Worm (Caenorhabditis elegans) whole organism, young adult: Measurements from ENCODE around the gene aakg-2.
"Not testable (repeated sequence)": the region's sequence is repeated elsewhere in the genome, so short reads cannot be mapped to it uniquely, and the experiment has no call there.

Experiments used
- B0336.3 ChIP-seq: fragments of 200-800 bp; sonication (Bioruptor generic); IDR thresholded peaks from 2 replicates; pipeline ENCODE4 v1.3.6; 2022; ENCODE audit warnings: missing genetic modification characterization, missing compliant biosample characterization
- C06A6.2 ChIP-seq: fragments of 200-800 bp; sonication (Bioruptor generic); conservative IDR thresholded peaks from 2 replicates; pipeline ENCODE4 v1.3.6; 2022; ENCODE audit warnings: missing genetic modification characterization, missing compliant biosample characterization
- K11D2.4 ChIP-seq: fragments of 200-800 bp; sonication (Bioruptor generic); IDR thresholded peaks from 2 replicates; pipeline ENCODE4 v1.3.6; 2022; ENCODE audit warnings: missing genetic modification reagents, missing genetic modification characterization, missing compliant biosample characterization
- T26A5.8 ChIP-seq: sonication (generic microtip); optimal IDR thresholded peaks from 2 replicates; lab custom pipeline; 2016; ENCODE audit warnings: missing genetic modification characterization, missing compliant biosample characterization
- Y67H2A.10 ChIP-seq: fragments of 200-800 bp; sonication (Bioruptor generic); conservative IDR thresholded peaks from 2 replicates; pipeline ENCODE4 v1.3.6; 2022; ENCODE audit warnings: missing genetic modification reagents, missing genetic modification characterization, missing compliant biosample characterization
- Y79H2A.3 ChIP-seq: fragments of 200-800 bp; sonication (Bioruptor generic); conservative IDR thresholded peaks from 2 replicates; pipeline ENCODE4 v1.3.6; 2022; ENCODE audit warnings: missing genetic modification reagents, missing genetic modification characterization, missing compliant biosample characterization
- ZK185.1 ChIP-seq: sonication (generic microtip); optimal IDR thresholded peaks from 2 replicates; lab custom pipeline; 2016; ENCODE audit warnings: mild to moderate bottlenecking, missing genetic modification characterization, missing compliant biosample characterization; ENCODE audit not compliant: poor library complexity, severe bottlenecking
- aptf-2 ChIP-seq: fragments of 200-800 bp; sonication (Bioruptor generic); conservative IDR thresholded peaks from 2 replicates; pipeline ENCODE4 v1.3.6; 2022; ENCODE audit warnings: missing genetic modification reagents, missing genetic modification characterization, missing compliant biosample characterization
- attf-5 ChIP-seq: fragments of 200-800 bp; sonication (Bioruptor generic); optimal IDR thresholded peaks from 2 replicates; lab custom pipeline; 2018; ENCODE audit warnings: mild to moderate bottlenecking, missing genetic modification characterization, missing compliant biosample characterization
- attf-6 ChIP-seq: fragments of 200-800 bp; sonication (Bioruptor generic); IDR thresholded peaks from 2 replicates; pipeline ENCODE4 v1.3.6; 2022; ENCODE audit warnings: missing genetic modification reagents, missing genetic modification characterization, missing compliant biosample characterization
- cebp-1 ChIP-seq, 2 experiments: fragments of 200-800 bp in 1 of 2; sonication (Bioruptor generic) in 1 of 2; sonication (generic microtip) in 1 of 2; IDR thresholded peaks in 1 of 2; optimal IDR thresholded peaks in 1 of 2; 2 replicates each; pipeline versions ENCODE4 v1.3.6 to Lab custom; 2017 to 2022; ENCODE audit warnings: missing compliant biosample characterization in 2 of 2, missing genetic modification characterization in 2 of 2, mild to moderate bottlenecking in 1 of 2, missing genetic modification reagents in 1 of 2, moderate library complexity in 1 of 2
- ceh-27 ChIP-seq: fragments of 200-800 bp; sonication (Bioruptor generic); optimal IDR thresholded peaks from 2 replicates; lab custom pipeline; 2018; ENCODE audit warnings: mild to moderate bottlenecking, missing genetic modification characterization, moderate library complexity, missing compliant biosample characterization
- chd-7 ChIP-seq: sonication (generic microtip); optimal IDR thresholded peaks from 2 replicates; lab custom pipeline; 2016; ENCODE audit warnings: mild to moderate bottlenecking, missing genetic modification characterization, moderate library complexity, missing compliant biosample characterization
- dox-1 ChIP-seq: fragments of 200-800 bp; sonication (Bioruptor generic); IDR thresholded peaks from 2 replicates; pipeline ENCODE4 v1.3.6; 2022; ENCODE audit warnings: missing genetic modification reagents, missing genetic modification characterization, missing compliant biosample characterization
- egl-44 ChIP-seq: fragments of 200-800 bp; sonication (Bioruptor generic); IDR thresholded peaks from 2 replicates; pipeline ENCODE4 v1.3.6; 2022; ENCODE audit warnings: missing genetic modification reagents, missing genetic modification characterization, missing compliant biosample characterization
- egrh-3 ChIP-seq: fragments of 200-800 bp; sonication (Bioruptor generic); IDR thresholded peaks from 2 replicates; pipeline ENCODE4 v1.3.6; 2022; ENCODE audit warnings: missing genetic modification reagents, missing genetic modification characterization, missing compliant biosample characterization
- ekl-4 ChIP-seq: fragments of 200-800 bp; sonication (Bioruptor generic); IDR thresholded peaks from 2 replicates; pipeline ENCODE4 v1.3.6; 2022; ENCODE audit warnings: missing genetic modification reagents, missing genetic modification characterization, missing compliant biosample characterization
- fkh-3 ChIP-seq: sonication (generic microtip); optimal IDR thresholded peaks from 2 replicates; lab custom pipeline; 2016; ENCODE audit warnings: mild to moderate bottlenecking, missing genetic modification characterization, missing compliant biosample characterization
- hmg-1.2 ChIP-seq: fragments of 200-800 bp; sonication (Bioruptor generic); IDR thresholded peaks from 2 replicates; pipeline ENCODE4 v1.3.6; 2022; ENCODE audit warnings: missing genetic modification reagents, missing genetic modification characterization, missing compliant biosample characterization
- hmg-20 ChIP-seq: fragments of 200-800 bp; sonication (Bioruptor generic); IDR thresholded peaks from 2 replicates; pipeline ENCODE4 v1.3.6; 2022; ENCODE audit warnings: missing genetic modification reagents, missing genetic modification characterization, missing compliant biosample characterization
- let-526 ChIP-seq: fragments of 200-800 bp; sonication (Bioruptor generic); IDR thresholded peaks from 2 replicates; pipeline ENCODE4 v1.3.6; 2022; ENCODE audit warnings: missing genetic modification reagents, missing genetic modification characterization, missing compliant biosample characterization
- lin-26 ChIP-seq: fragments of 200-800 bp; sonication (Bioruptor generic); IDR thresholded peaks from 2 replicates; pipeline ENCODE4 v1.3.6; 2022; ENCODE audit warnings: missing genetic modification reagents, missing genetic modification characterization, missing compliant biosample characterization
- lin-40 ChIP-seq: sonication (generic microtip); optimal IDR thresholded peaks from 2 replicates; lab custom pipeline; 2016; ENCODE audit warnings: missing genetic modification characterization, mild to moderate bottlenecking, missing compliant biosample characterization, missing genotype, missing genetic modification reagents
- lir-1 ChIP-seq: fragments of 200-800 bp; sonication (Bioruptor generic); conservative IDR thresholded peaks from 2 replicates; pipeline ENCODE4 v1.3.6; 2022; ENCODE audit warnings: missing genetic modification reagents, missing genetic modification characterization, missing compliant biosample characterization
- madf-3 ChIP-seq: fragments of 200-800 bp; sonication (Bioruptor generic); IDR thresholded peaks from 2 replicates; pipeline ENCODE4 v1.3.6; 2022; ENCODE audit warnings: missing genetic modification reagents, missing genetic modification characterization, missing compliant biosample characterization
- mcd-1 ChIP-seq: fragments of 200-800 bp; sonication (Bioruptor generic); IDR thresholded peaks from 2 replicates; pipeline ENCODE4 v1.3.6; 2022; ENCODE audit warnings: missing genetic modification reagents, missing genetic modification characterization, missing compliant biosample characterization
- nfyb-1 ChIP-seq: fragments of 200-800 bp; sonication (Bioruptor generic); IDR thresholded peaks from 2 replicates; pipeline ENCODE4 v1.3.6; 2022; ENCODE audit warnings: missing genetic modification reagents, missing genetic modification characterization, missing compliant biosample characterization
- nhr-120 ChIP-seq: fragments of 200-800 bp; sonication (Bioruptor generic); IDR thresholded peaks from 2 replicates; pipeline ENCODE4 v1.3.6; 2022; ENCODE audit warnings: missing genetic modification characterization, missing compliant biosample characterization
- nhr-179 ChIP-seq: sonication (generic microtip); optimal IDR thresholded peaks from 2 replicates; lab custom pipeline; 2016; ENCODE audit warnings: mild to moderate bottlenecking, missing genetic modification characterization, missing compliant biosample characterization
- nhr-80 ChIP-seq: sonication (generic microtip); optimal IDR thresholded peaks from 2 replicates; lab custom pipeline; 2016; ENCODE audit warnings: missing genetic modification characterization, missing compliant biosample characterization
- pbrm-1 ChIP-seq: fragments of 200-800 bp; sonication (Bioruptor generic); IDR thresholded peaks from 2 replicates; pipeline ENCODE4 v1.3.6; 2022; ENCODE audit warnings: missing genetic modification reagents, missing genetic modification characterization, missing compliant biosample characterization
- rcor-1 ChIP-seq: fragments of 200-800 bp; sonication (Bioruptor generic); IDR thresholded peaks from 2 replicates; pipeline ENCODE4 v1.3.6; 2022; ENCODE audit warnings: missing genetic modification reagents, missing genetic modification characterization, missing compliant biosample characterization
- repo-1 ChIP-seq: sonication (generic microtip); optimal IDR thresholded peaks from 2 replicates; lab custom pipeline; 2017; ENCODE audit warnings: mild to moderate bottlenecking, missing genetic modification characterization, missing compliant biosample characterization
- somi-1 ChIP-seq: fragments of 200-800 bp; sonication (Bioruptor generic); optimal IDR thresholded peaks from 2 replicates; lab custom pipeline; 2018; ENCODE audit warnings: mild to moderate bottlenecking, missing genetic modification characterization, missing compliant biosample characterization
- tbp1 ChIP-seq: fragments of 200-800 bp; sonication (Bioruptor generic); optimal IDR thresholded peaks from 2 replicates; lab custom pipeline; 2018; ENCODE audit warnings: mild to moderate bottlenecking, missing genetic modification characterization, missing compliant biosample characterization
- zfh-2 ChIP-seq: fragments of 200-800 bp; sonication (Bioruptor generic); conservative IDR thresholded peaks from 2 replicates; pipeline ENCODE4 v1.3.6; 2022; ENCODE audit warnings: missing genetic modification reagents, missing genetic modification characterization, missing compliant biosample characterization

aakg-2 gene

ce11 chrX:16868931-16869330 is at the start of gene aakg-2:
TSS of gene aakg-2 (minus strand) at chrX:16869031.
- TF ChIP-seq lir-1 (GFP tag; lab: Robert Waterston, UW) = no peak
- TF ChIP-seq ZK185.1 (tag; lab: Kevin White, UChicago) = no peak
- no peak for TF ChIP-seq cebp-1 (GFP tag; IDR thresholded peaks at IDR 0.05; lab: Robert Waterston, UW)
- peak; percentile 12 for TF ChIP-seq cebp-1 (tag; optimal IDR thresholded peaks at IDR 0.05; lab: Kevin White, UChicago)
- no peak for TF ChIP-seq T26A5.8 (tag; lab: Kevin White, UChicago)
- TF ChIP-seq egrh-3 (GFP tag; lab: Robert Waterston, UW) = no peak

ce11 chrX:16913669-16914068 is 44.8 kb upstream of the aakg-2 start, which contains the start of gene F39F10.5:
TSS of gene F39F10.5 (minus strand) at chrX:16913769.
- TF ChIP-seq fkh-3 (tag; lab: Kevin White, UChicago); attf-6; tbp1 (GFP tag; lab: Kevin White, UChicago): not testable (repeated sequence)

- TF ChIP-seq repo-1 (tag; lab: Kevin White, UChicago) = no peak
- TF ChIP-seq nhr-179 = no peak
- no peak for TF ChIP-seq B0336.3 (GFP tag; lab: Robert Waterston, UW)
- no peak for TF ChIP-seq attf-6
- no peak for TF ChIP-seq aptf-2 (GFP tag; lab: Robert Waterston, UW)
- no peak for TF ChIP-seq lin-40
Measured at ce11 chrX:16903619-16904018, 34.8 kb upstream of the aakg-2 start, which contains the start of gene F39F10.4. TSS of gene F39F10.4 (minus strand) at chrX:16903719.

ce11 chrX:16902657-16903056 is 33.8 kb upstream of the aakg-2 start:
- TF ChIP-seq repo-1 (tag; lab: Kevin White, UChicago) = no peak
- TF ChIP-seq tbp1 (GFP tag; lab: Kevin White, UChicago) = no peak
- TF ChIP-seq somi-1 (GFP tag; lab: Kevin White, UChicago) = no peak
- TF ChIP-seq cebp-1 (GFP tag; IDR thresholded peaks at IDR 0.05; lab: Robert Waterston, UW) = no peak
- TF ChIP-seq cebp-1 (tag; optimal IDR thresholded peaks at IDR 0.05; lab: Kevin White, UChicago) = no peak
- no peak for TF ChIP-seq Y79H2A.3 (GFP tag; lab: Robert Waterston, UW)
- no peak for TF ChIP-seq egl-44

ce11 chrX:16901906-16902383 is 33.1 kb upstream of the aakg-2 start:
- TF ChIP-seq lin-26 (GFP tag; lab: Robert Waterston, UW) (peak; percentile 54; the same call in 1 of the 2 replicates), rcor-1 (GFP tag; lab: Robert Waterston, UW) (peak; percentile 67), C06A6.2 (GFP tag; lab: Robert Waterston, UW) (peak; percentile 50; the same call in 1 of the 2 replicates), ceh-27 (GFP tag; lab: Kevin White, UChicago) (peak; percentile 11), hmg-1.2 (GFP tag; lab: Robert Waterston, UW) (peak; percentile 40; the same call in 1 of the 2 replicates), mcd-1 (GFP tag; lab: Robert Waterston, UW) (peak; percentile 49), ekl-4 (0 out of 2 replicates have a peak, but pooled peaks have one; percentile 59), madf-3 (GFP tag; lab: Robert Waterston, UW) (0 out of 2 replicates have a peak, but pooled peaks have one; percentile 62), nfyb-1 (peak; percentile 46; the same call in 1 of the 2 replicates), chd-7 (peak; percentile 40), nhr-80 (tag; lab: Kevin White, UChicago) (peak; percentile 2), lir-1 (GFP tag; lab: Robert Waterston, UW) (0 out of 2 replicates have a peak, but pooled peaks have one; percentile 20), dox-1 (GFP tag; lab: Robert Waterston, UW) (peak; percentile 47), attf-5 (GFP tag; lab: Kevin White, UChicago) (peak; percentile 26), pbrm-1 (GFP tag; lab: Robert Waterston, UW) (peak; percentile 64), hmg-20 (0 out of 2 replicates have a peak, but pooled peaks have one; percentile 11), let-526 (GFP tag; lab: Robert Waterston, UW) (peak; percentile 51; the same call in 1 of the 2 replicates), zfh-2 (0 out of 2 replicates have a peak, but pooled peaks have one; percentile 16), K11D2.4 (GFP tag; lab: Robert Waterston, UW) (peak; percentile 58; the same call in 1 of the 2 replicates), nhr-120 (GFP tag; lab: Robert Waterston, UW) (0 out of 2 replicates have a peak, but pooled peaks have one; percentile 5), cebp-1 (tag; optimal IDR thresholded peaks at IDR 0.05; lab: Kevin White, UChicago) (peak; percentile 73), Y67H2A.10 (GFP tag; lab: Robert Waterston, UW) (peak; percentile 67; the same call in 1 of the 2 replicates), egl-44 (0 out of 2 replicates have a peak, but pooled peaks have one; percentile 37)
- not testable (repeated sequence) for TF ChIP-seq cebp-1 (GFP tag; IDR thresholded peaks at IDR 0.05; lab: Robert Waterston, UW)
- TF ChIP-seq, all 124 proteins: peak for 23; not testable (repeated sequence) for 101
